Fruit fly (Drosophila melanogaster) whole organism, embryonic: ENCODE results near the gene CG33230.

Experiments
- ATbp ChIP-seq: fragments of 200-800 bp; sonication (Bioruptor generic); optimal IDR thresholded peaks from 2 replicates; lab custom pipeline; 2017; ENCODE audit warnings: missing biosample characterization, mild to moderate bottlenecking, missing genetic modification characterization, missing genetic modification reagents
- Ada2b ChIP-seq: fragments of 200-800 bp; sonication (Bioruptor generic); IDR thresholded peaks from 2 replicates; pipeline ENCODE4 v1.3.6; 2022; ENCODE audit warnings: missing biosample characterization, missing genetic modification characterization
- Atf3 ChIP-seq: fragments of 200-800 bp; sonication (Bioruptor generic); optimal IDR thresholded peaks from 3 replicates; lab custom pipeline; 2016; ENCODE audit warnings: missing biosample characterization, missing genetic modification characterization
- CG10209 ChIP-seq: fragments of 200-800 bp; sonication (Bioruptor generic); optimal IDR thresholded peaks from 3 replicates; lab custom pipeline; 2017; ENCODE audit warnings: missing biosample characterization, mild to moderate bottlenecking, missing genetic modification characterization, missing genetic modification reagents
- CG13296 ChIP-seq: fragments of 200-800 bp; sonication (Bioruptor generic); optimal IDR thresholded peaks from 3 replicates; lab custom pipeline; 2018; ENCODE audit warnings: missing biosample characterization, mild to moderate bottlenecking, missing genetic modification characterization
- CG14667 ChIP-seq: fragments of 200-800 bp; sonication (Bioruptor generic); IDR thresholded peaks from 2 replicates; pipeline ENCODE4 v1.3.6; 2022; ENCODE audit warnings: missing biosample characterization, missing genetic modification characterization
- CG15011 ChIP-seq: fragments of 200-800 bp; sonication (Bioruptor generic); optimal IDR thresholded peaks from 3 replicates; lab custom pipeline; 2018; ENCODE audit warnings: missing biosample characterization, mild to moderate bottlenecking, missing genetic modification characterization
- CG16813 ChIP-seq: fragments of 200-800 bp; sonication (Bioruptor generic); IDR thresholded peaks from 3 replicates; pipeline ENCODE4 v1.3.6; 2022; ENCODE audit warnings: missing biosample characterization, missing genetic modification characterization; ENCODE audit not compliant: partially characterized antibody
- CG16815 ChIP-seq: fragments of 200-800 bp; sonication (Bioruptor generic); optimal IDR thresholded peaks from 3 replicates; lab custom pipeline; 2017; ENCODE audit warnings: missing biosample characterization, mild to moderate bottlenecking, missing genetic modification characterization
- CG18476 ChIP-seq: fragments of 200-800 bp; sonication (Bioruptor generic); optimal IDR thresholded peaks from 2 replicates; lab custom pipeline; 2016; ENCODE audit warnings: missing biosample characterization, mild to moderate bottlenecking, missing genetic modification characterization
- CG2199 ChIP-seq: fragments of 200-800 bp; sonication (Bioruptor generic); IDR thresholded peaks from 3 replicates; pipeline ENCODE4 v1.3.6; 2022; ENCODE audit warnings: missing biosample characterization, missing genetic modification characterization
- CG4328 ChIP-seq: fragments of 200-800 bp; sonication (Bioruptor generic); optimal IDR thresholded peaks from 3 replicates; lab custom pipeline; 2017; ENCODE audit warnings: missing biosample characterization, missing genetic modification reagents, missing genetic modification characterization
- CG6254 ChIP-seq: fragments of 200-800 bp; sonication (Bioruptor generic); optimal IDR thresholded peaks from 3 replicates; lab custom pipeline; 2017; ENCODE audit warnings: mild to moderate bottlenecking, missing biosample characterization, missing genetic modification reagents, missing genetic modification characterization
- CG7357 ChIP-seq: fragments of 200-800 bp; sonication (Bioruptor generic); IDR thresholded peaks from 3 replicates; pipeline ENCODE4 v1.3.6; 2022; ENCODE audit warnings: missing biosample characterization, missing genetic modification characterization
- CG8281 ChIP-seq: fragments of 200-800 bp; sonication (Bioruptor generic); optimal IDR thresholded peaks from 2 replicates; lab custom pipeline; 2018; ENCODE audit warnings: missing biosample characterization, mild to moderate bottlenecking, missing genetic modification characterization, moderate library complexity
- CG8388 ChIP-seq: fragments of 200-800 bp; sonication (Bioruptor generic); optimal IDR thresholded peaks from 2 replicates; lab custom pipeline; 2019; ENCODE audit warnings: missing biosample characterization, mild to moderate bottlenecking, missing genetic modification characterization, moderate library complexity
- CG9727 ChIP-seq: fragments of 200-800 bp; sonication (Bioruptor generic); optimal IDR thresholded peaks from 3 replicates; lab custom pipeline; 2017; ENCODE audit warnings: missing biosample characterization, mild to moderate bottlenecking, missing genetic modification characterization
- Dfd ChIP-seq, 2 experiments: fragments of >200 bp; optimal IDR thresholded peaks; 2 replicates each; lab custom pipeline; 2017; ENCODE audit warnings: missing biosample characterization in 2 of 2, missing genetic modification characterization in 2 of 2
- Fer1 ChIP-seq: fragments of 200-800 bp; sonication (Bioruptor generic); optimal IDR thresholded peaks from 2 replicates; lab custom pipeline; 2017; ENCODE audit warnings: missing biosample characterization, mild to moderate bottlenecking, missing genetic modification characterization
- Gug ChIP-seq: fragments of 200-800 bp; sonication (Bioruptor generic); IDR thresholded peaks from 4 replicates; pipeline ENCODE4 v1.3.6; 2022; ENCODE audit warnings: missing biosample characterization, missing genetic modification characterization
- HLH54F ChIP-seq: fragments of 200-800 bp; sonication (Bioruptor generic); optimal IDR thresholded peaks from 3 replicates; lab custom pipeline; 2016; ENCODE audit warnings: missing biosample characterization, missing genetic modification characterization
- MBD-R2 ChIP-seq: fragments of 200-800 bp; sonication (Bioruptor generic); IDR thresholded peaks from 2 replicates; pipeline ENCODE4 v1.3.6; 2022; ENCODE audit warnings: missing biosample characterization, missing genetic modification characterization
- Opbp ChIP-seq: fragments of 200-800 bp; sonication (Bioruptor generic); IDR thresholded peaks from 3 replicates; pipeline ENCODE4 v1.3.6; 2022; ENCODE audit warnings: missing biosample characterization, missing genetic modification characterization; ENCODE audit not compliant: partially characterized antibody
- Optix ChIP-seq: fragments of 200-800 bp; sonication (Bioruptor generic); IDR thresholded peaks from 3 replicates; pipeline ENCODE4 v1.3.6; 2022; ENCODE audit warnings: missing biosample characterization, missing genetic modification characterization
- Pdp1 ChIP-seq, 2 experiments: fragments of 200-800 bp; sonication (Bioruptor generic); optimal IDR thresholded peaks; 3 replicates each; lab custom pipeline; 2016; ENCODE audit warnings: missing biosample characterization in 2 of 2, missing genetic modification characterization in 2 of 2, mild to moderate bottlenecking in 1 of 2, moderate library complexity in 1 of 2
- Ptx1 ChIP-seq: fragments of 200-800 bp; sonication (Bioruptor generic); IDR thresholded peaks from 2 replicates; pipeline ENCODE4 v1.3.6; 2022; ENCODE audit warnings: missing biosample characterization, missing genetic modification characterization
- Side ChIP-seq: fragments of 200-800 bp; sonication (Bioruptor generic); optimal IDR thresholded peaks from 2 replicates; lab custom pipeline; 2016; ENCODE audit warnings: missing biosample characterization, missing genetic modification characterization
- Spps ChIP-seq: fragments of 200-800 bp; sonication (Bioruptor generic); optimal IDR thresholded peaks from 2 replicates; lab custom pipeline; 2018; ENCODE audit warnings: missing biosample characterization, mild to moderate bottlenecking, missing genetic modification characterization
- Taf1 ChIP-seq: fragments of 200-800 bp; sonication (Bioruptor generic); IDR thresholded peaks from 2 replicates; pipeline ENCODE4 v1.3.6; 2022; ENCODE audit warnings: missing biosample characterization, missing genetic modification characterization
- br ChIP-seq: fragments of >200 bp; optimal IDR thresholded peaks from 2 replicates; lab custom pipeline; 2017
- corto ChIP-seq: fragments of 200-800 bp; sonication (Bioruptor generic); optimal IDR thresholded peaks from 2 replicates; lab custom pipeline; 2016; ENCODE audit warnings: missing biosample characterization, mild to moderate bottlenecking, missing genetic modification characterization, moderate library complexity
- emc ChIP-seq: fragments of 200-800 bp; sonication (Bioruptor generic); optimal IDR thresholded peaks from 2 replicates; lab custom pipeline; 2016; ENCODE audit warnings: missing biosample characterization, missing genetic modification characterization
- ems ChIP-seq: fragments of 200-800 bp; sonication (Bioruptor generic); optimal IDR thresholded peaks from 3 replicates; lab custom pipeline; 2016; ENCODE audit warnings: missing biosample characterization, missing genetic modification characterization
- eve ChIP-seq, 2 experiments: fragments of >200 bp; optimal IDR thresholded peaks; 2 replicates each; lab custom pipeline; 2017; ENCODE audit warnings: missing biosample characterization in 2 of 2, missing genetic modification characterization in 2 of 2
- ewg ChIP-seq: fragments of 200-800 bp; sonication (Bioruptor generic); optimal IDR thresholded peaks from 3 replicates; lab custom pipeline; 2017; ENCODE audit warnings: mild to moderate bottlenecking, missing biosample characterization, missing genetic modification reagents, missing genetic modification characterization
- fd64A ChIP-seq: fragments of 200-800 bp; sonication (Bioruptor generic); optimal IDR thresholded peaks from 3 replicates; lab custom pipeline; 2018; ENCODE audit warnings: missing biosample characterization, mild to moderate bottlenecking, missing genetic modification characterization
- gfzf ChIP-seq: fragments of 200-800 bp; sonication (Bioruptor generic); optimal IDR thresholded peaks from 2 replicates; lab custom pipeline; 2016; ENCODE audit warnings: missing biosample characterization, mild to moderate bottlenecking, missing genetic modification characterization, moderate library complexity
- grn ChIP-seq: fragments of 200-800 bp; sonication (Bioruptor generic); optimal IDR thresholded peaks from 3 replicates; lab custom pipeline; 2017; ENCODE audit warnings: missing biosample characterization, missing genetic modification characterization
- h ChIP-seq: fragments of >200 bp; optimal IDR thresholded peaks from 2 replicates; lab custom pipeline; 2017
- her ChIP-seq: fragments of 200-800 bp; sonication (Bioruptor generic); optimal IDR thresholded peaks from 2 replicates; lab custom pipeline; 2016; ENCODE audit warnings: missing biosample characterization, missing genetic modification characterization
- jing ChIP-seq: fragments of 200-800 bp; sonication (Bioruptor generic); optimal IDR thresholded peaks from 2 replicates; lab custom pipeline; 2018; ENCODE audit warnings: missing biosample characterization, mild to moderate bottlenecking, missing genetic modification characterization
- kay ChIP-seq: fragments of 200-800 bp; sonication (Bioruptor generic); optimal IDR thresholded peaks from 2 replicates; lab custom pipeline; 2016; ENCODE audit warnings: missing biosample characterization, missing genetic modification characterization
- kni ChIP-seq: fragments of 200-800 bp; sonication (Bioruptor generic); optimal IDR thresholded peaks from 3 replicates; lab custom pipeline; 2017; ENCODE audit warnings: mild to moderate bottlenecking, missing biosample characterization, missing genetic modification reagents, missing genetic modification characterization
- lilli ChIP-seq: fragments of 200-800 bp; sonication (Bioruptor generic); optimal IDR thresholded peaks from 3 replicates; lab custom pipeline; 2016; ENCODE audit warnings: missing biosample characterization, missing genetic modification characterization
- odd ChIP-seq: fragments of 200-800 bp; sonication (Bioruptor generic); optimal IDR thresholded peaks from 2 replicates; lab custom pipeline; 2017; ENCODE audit warnings: missing biosample characterization, mild to moderate bottlenecking, missing genetic modification characterization
- phol ChIP-seq: fragments of 200-800 bp; sonication (Bioruptor generic); optimal IDR thresholded peaks from 3 replicates; lab custom pipeline; 2018; ENCODE audit warnings: missing biosample characterization, mild to moderate bottlenecking, missing genetic modification characterization, moderate library complexity
- sob ChIP-seq: fragments of 200-800 bp; sonication (Bioruptor generic); IDR thresholded peaks from 2 replicates; pipeline ENCODE4 v1.3.6; 2022; ENCODE audit warnings: missing biosample characterization, missing genetic modification characterization
- tap ChIP-seq: fragments of 200-800 bp; optimal IDR thresholded peaks from 3 replicates; lab custom pipeline; 2019; ENCODE audit warnings: missing biosample characterization, mild to moderate bottlenecking, missing genetic modification characterization, moderate library complexity
- tgo ChIP-seq: fragments of 200-800 bp; sonication (Bioruptor generic); IDR thresholded peaks from 3 replicates; pipeline ENCODE4 v1.3.6; 2022; ENCODE audit warnings: missing biosample characterization, missing genetic modification characterization
- toy ChIP-seq: fragments of 200-800 bp; sonication (Bioruptor generic); IDR thresholded peaks from 2 replicates; pipeline ENCODE4 v1.3.6; 2022; ENCODE audit warnings: missing biosample characterization, missing genetic modification characterization
- zfh2 ChIP-seq: fragments of 200-800 bp; sonication (Bioruptor generic); optimal IDR thresholded peaks from 2 replicates; lab custom pipeline; 2016; ENCODE audit warnings: missing biosample characterization, missing genetic modification characterization

The CG33230 gene

DNA sequence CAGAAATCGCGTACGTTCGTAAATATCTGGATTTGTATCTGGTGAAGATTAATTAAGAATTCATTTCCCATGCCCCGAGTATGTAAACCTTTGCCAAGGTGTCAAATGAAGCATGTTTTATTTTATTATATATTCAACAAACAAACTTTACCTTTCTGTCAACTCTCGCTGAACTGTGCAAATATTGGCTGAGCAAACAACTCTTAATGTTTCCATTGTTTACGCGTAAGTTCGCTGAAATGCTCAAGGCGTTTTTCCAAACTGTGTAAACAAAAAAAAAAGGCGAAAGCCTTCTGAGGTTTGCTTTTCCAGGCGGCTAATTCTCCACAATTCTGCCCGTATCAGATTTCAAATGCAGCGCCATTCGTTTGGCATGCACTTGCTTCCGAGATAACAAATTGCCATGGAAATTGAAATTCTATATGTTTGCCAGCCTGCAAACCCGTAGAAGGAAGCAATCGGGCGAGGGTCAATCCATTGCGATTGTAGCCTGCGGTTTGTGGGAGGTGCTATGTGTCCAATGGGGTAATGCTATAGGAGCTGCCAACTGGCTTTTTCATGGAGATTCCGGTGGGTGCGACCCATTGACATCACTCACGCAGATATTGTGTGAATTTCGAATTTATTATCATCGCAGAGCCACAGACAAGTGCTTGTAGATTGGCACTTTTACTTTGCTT, 26.4 kb upstream of the CG33230 start (continued):
- TF ChIP-seq CG8281 (tag; lab: Kevin White, UChicago) (peak; percentile 46), sob (GFP tag; lab: Robert Waterston, UW) (peak; percentile 84; the same call in 1 of the 2 replicates), her (GFP tag; lab: Kevin White, UChicago) (peak; percentile 53), CG18476 (peak; percentile 60), CG15011 (GFP tag; lab: Kevin White, UChicago) (peak; percentile 92), grn (peak; percentile 57), Fer1 (peak; percentile 92), CG16815 (GFP tag; lab: Kevin White, UChicago) (no peak), ATbp (GFP tag; lab: Kevin White, UChicago) (peak; percentile 76), CG13296 (peak; percentile 83), br (lab: Kevin White, UChicago) (no peak), jing (no peak), lilli (peak; percentile 49), emc (GFP tag; lab: Kevin White, UChicago) (peak; percentile 42), CG9727 (GFP tag; lab: Kevin White, UChicago) (peak; percentile 75), CG4328 (GFP tag; lab: Kevin White, UChicago) (peak; percentile 66), CG6254 (GFP tag; lab: Kevin White, UChicago) (no peak), h (lab: Kevin White, UChicago) (no peak), Opbp (GFP tag; lab: Robert Waterston, UW) (no peak), tgo (peak; percentile 25; the same call in 1 of the 3 replicates), CG2199 (GFP tag; lab: Robert Waterston, UW) (no peak), corto (GFP tag; lab: Kevin White, UChicago) (peak; percentile 62), tap (tag; lab: Kevin White, UChicago) (no peak), Gug (no peak), Side (GFP tag; lab: Kevin White, UChicago) (peak; percentile 54), eve (GFP tag; optimal IDR thresholded peaks at IDR 0.05; lab: Kevin White, UChicago) (no peak), gfzf (GFP tag; lab: Kevin White, UChicago) (no peak), CG10209 (peak; percentile 82), ewg (GFP tag; lab: Kevin White, UChicago) (no peak), Pdp1 (GFP tag; optimal IDR thresholded peaks at IDR 0.05; lab: Kevin White, UChicago) (peak in 1 of 2 experiments; percentile 23), HLH54F (GFP tag; lab: Kevin White, UChicago) (peak; percentile 46), CG7357 (no peak), Atf3 (GFP tag; lab: Kevin White, UChicago) (no peak), toy (0 out of 2 replicates have a peak, but pooled peaks have one; percentile 18), CG14667 (GFP tag; lab: Robert Waterston, UW) (no peak), kni (GFP tag; lab: Kevin White, UChicago) (no peak), zfh2 (GFP tag; lab: Kevin White, UChicago) (peak; percentile 57), odd (GFP tag; lab: Kevin White, UChicago) (no peak), MBD-R2 (GFP tag; lab: Robert Waterston, UW) (no peak; the same call in 1 of the 2 replicates), phol (tag; lab: Kevin White, UChicago) (no peak), CG16813 (GFP tag; lab: Robert Waterston, UW) (no peak), Ada2b (GFP tag; lab: Robert Waterston, UW) (peak; percentile 52), CG8388 (no peak), fd64A (GFP tag; lab: Kevin White, UChicago) (peak; percentile 51), Optix (GFP tag; lab: Robert Waterston, UW) (no peak), Spps (no peak), ems (GFP tag; lab: Kevin White, UChicago) (peak; percentile 66), Dfd (GFP tag; optimal IDR thresholded peaks at IDR 0.05; lab: Kevin White, UChicago) (no peak), Taf1 (GFP tag; lab: Robert Waterston, UW) (peak; percentile 36; the same call in 1 of the 2 replicates), Ptx1 (GFP tag; lab: Robert Waterston, UW) (no peak), kay (GFP tag; lab: Kevin White, UChicago) (peak; percentile 30)
